Worm (Caenorhabditis elegans) whole organism, L3 larva: Measurements from ENCODE around the gene orc-3.

ENCODE experiments used
- ceh-16 ChIP-seq: sonication (generic microtip); optimal IDR thresholded peaks from 2 replicates; lab custom pipeline; 2017; ENCODE audit warnings: missing biosample characterization, missing genetic modification characterization
- elt-1 ChIP-seq: fragments of 150-350 bp; optimal IDR thresholded peaks from 2 replicates; lab custom pipeline; 2014; ENCODE audit warnings: missing biosample characterization, missing genetic modification characterization
- lin-39 ChIP-seq: fragments of 150-350 bp; optimal IDR thresholded peaks from 2 replicates; lab custom pipeline; 2018; ENCODE audit warnings: missing biosample characterization, missing genetic modification reagents, missing genetic modification characterization
- mdl-1 ChIP-seq: fragments of 150-350 bp; optimal IDR thresholded peaks from 2 replicates; lab custom pipeline; 2014; ENCODE audit warnings: missing biosample characterization, missing genetic modification characterization

ce11 chrIII:1226256-1226655, 18.3 kb downstream of the orc-3 start:
- TF ChIP-seq lin-39 = no peak
- no peak for TF ChIP-seq mdl-1 (tag; lab: Kevin White, UChicago)
- TF ChIP-seq elt-1 (tag; lab: Kevin White, UChicago) = no peak
- no peak for TF ChIP-seq ceh-16 (tag; lab: Kevin White, UChicago)
